Fruit fly (Drosophila melanogaster) whole organism, wandering third instar larva: Measurements from ENCODE around the gene Ance-3.

Experiments used
- CG32264 ChIP-seq: fragments of 200-800 bp; sonication (Bioruptor generic); optimal IDR thresholded peaks from 2 replicates; lab custom pipeline; 2016; ENCODE audit warnings: missing biosample characterization, missing genetic modification characterization
- CG9705 ChIP-seq: fragments of 200-800 bp; sonication (Bioruptor generic); optimal IDR thresholded peaks from 2 replicates; lab custom pipeline; 2018; ENCODE audit warnings: missing biosample characterization, mild to moderate bottlenecking, missing genetic modification characterization
- CrebA ChIP-seq: fragments of 200-800 bp; sonication (Bioruptor generic); optimal IDR thresholded peaks from 2 replicates; lab custom pipeline; 2016; ENCODE audit warnings: missing biosample characterization, mild to moderate bottlenecking, missing genetic modification characterization, borderline replicate concordance
- GATAd ChIP-seq: sonication (Bioruptor generic); optimal IDR thresholded peaks from 2 replicates; lab custom pipeline; 2016; ENCODE audit warnings: missing biosample characterization, missing genetic modification characterization
- Hnf4 ChIP-seq: fragments of 200-800 bp; sonication (Bioruptor generic); optimal IDR thresholded peaks from 2 replicates; lab custom pipeline; 2016; ENCODE audit warnings: missing biosample characterization, mild to moderate bottlenecking, missing genetic modification characterization
- Hr83 ChIP-seq: fragments of 200-300 bp; sonication (Bioruptor generic); optimal IDR thresholded peaks from 2 replicates; lab custom pipeline; 2016; ENCODE audit warnings: missing biosample characterization, mild to moderate bottlenecking, missing genetic modification characterization, moderate library complexity; ENCODE audit not compliant: poor library complexity, severe bottlenecking
- Jra ChIP-seq: sonication (Bioruptor generic); optimal IDR thresholded peaks from 2 replicates; lab custom pipeline; 2016; ENCODE audit warnings: missing biosample characterization, missing genetic modification characterization
- Mio ChIP-seq: sonication (Bioruptor generic); optimal IDR thresholded peaks from 2 replicates; lab custom pipeline; 2016; ENCODE audit warnings: missing biosample characterization, missing genetic modification characterization
- Myc ChIP-seq: fragments of >200 bp; optimal IDR thresholded peaks from 2 replicates; lab custom pipeline; 2017
- N ChIP-seq: fragments of >200 bp; optimal IDR thresholded peaks from 2 replicates; lab custom pipeline; 2018; ENCODE audit warnings: missing biosample characterization, missing external identifiers, missing genetic modification characterization
- OdsH ChIP-seq: fragments of 200-800 bp; sonication (Bioruptor generic); optimal IDR thresholded peaks from 2 replicates; lab custom pipeline; 2016; ENCODE audit warnings: missing biosample characterization, mild to moderate bottlenecking, missing genetic modification characterization
- Rel ChIP-seq, 2 experiments: fragments of 200-800 bp; sonication (Bioruptor generic) in 1 of 2; optimal IDR thresholded peaks; 2 replicates in 1 of 2; 3 replicates in 1 of 2; lab custom pipeline; 2016 to 2019; ENCODE audit warnings: mild to moderate bottlenecking in 2 of 2, missing biosample characterization in 2 of 2, missing genetic modification characterization in 2 of 2, moderate library complexity in 1 of 2
- Sp1 ChIP-seq: fragments of 200-800 bp; sonication (Bioruptor generic); optimal IDR thresholded peaks from 3 replicates; lab custom pipeline; 2019; ENCODE audit warnings: missing biosample characterization, mild to moderate bottlenecking, missing genetic modification characterization, moderate library complexity
- Vsx2 ChIP-seq: fragments of 200-300, 225-300 bp; sonication (Bioruptor generic); optimal IDR thresholded peaks from 2 replicates; lab custom pipeline; 2018; ENCODE audit warnings: missing biosample characterization, missing genetic modification characterization; ENCODE audit not compliant: partially characterized antibody
- br ChIP-seq: fragments of 200-800 bp; sonication (Bioruptor generic); optimal IDR thresholded peaks from 2 replicates; lab custom pipeline; 2016; ENCODE audit warnings: missing biosample characterization, missing genetic modification characterization
- brk ChIP-seq: fragments of 200-800 bp; sonication (Bioruptor generic); optimal IDR thresholded peaks from 2 replicates; lab custom pipeline; 2016; ENCODE audit warnings: missing biosample characterization, mild to moderate bottlenecking, missing genetic modification characterization
- dmrt93B ChIP-seq: fragments of 200-800 bp; sonication (Bioruptor generic); optimal IDR thresholded peaks from 2 replicates; lab custom pipeline; 2018; ENCODE audit warnings: missing biosample characterization, mild to moderate bottlenecking, missing genetic modification characterization
- dsf ChIP-seq: sonication (Bioruptor generic); optimal IDR thresholded peaks from 2 replicates; lab custom pipeline; 2016; ENCODE audit warnings: missing biosample characterization, missing genetic modification characterization, borderline replicate concordance
- foxo ChIP-seq, 2 experiments: fragments of 200-800 bp; sonication (Bioruptor generic); optimal IDR thresholded peaks; 2 replicates in 1 of 2; 3 replicates in 1 of 2; lab custom pipeline; 2016 to 2017; ENCODE audit warnings: missing biosample characterization in 2 of 2, missing genetic modification characterization in 2 of 2
- fru ChIP-seq: fragments of 200-800 bp; sonication (Bioruptor generic); optimal IDR thresholded peaks from 3 replicates; lab custom pipeline; 2016; ENCODE audit warnings: missing biosample characterization, mild to moderate bottlenecking, missing genetic modification characterization
- lola ChIP-seq: fragments of >200 bp; optimal IDR thresholded peaks from 2 replicates; lab custom pipeline; 2017; ENCODE audit warnings: missing biosample characterization, missing genetic modification characterization
- psq ChIP-seq: fragments of 200-800 bp; sonication (Bioruptor generic); optimal IDR thresholded peaks from 3 replicates; lab custom pipeline; 2017; ENCODE audit warnings: missing biosample characterization, mild to moderate bottlenecking, missing genetic modification characterization, moderate library complexity
- rgr ChIP-seq: fragments of 200-800 bp; sonication (Bioruptor generic); optimal IDR thresholded peaks from 3 replicates; lab custom pipeline; 2016; ENCODE audit warnings: missing biosample characterization, mild to moderate bottlenecking, missing genetic modification characterization
- sv ChIP-seq: fragments of 200-800 bp; sonication (Bioruptor generic); optimal IDR thresholded peaks from 3 replicates; lab custom pipeline; 2016; ENCODE audit warnings: missing biosample characterization, missing genetic modification characterization
- tai ChIP-seq: sonication (Bioruptor generic); optimal IDR thresholded peaks from 2 replicates; lab custom pipeline; 2016; ENCODE audit warnings: missing biosample characterization, missing genetic modification characterization
- usp ChIP-seq: fragments of >200 bp; optimal IDR thresholded peaks from 2 replicates; lab custom pipeline; 2017; ENCODE audit warnings: missing biosample characterization, missing genetic modification characterization
- woc ChIP-seq: sonication (Bioruptor generic); optimal IDR thresholded peaks from 2 replicates; lab custom pipeline; 2016; ENCODE audit warnings: missing biosample characterization, mild to moderate bottlenecking, missing genetic modification characterization

Gene Ance-3

DNA sequence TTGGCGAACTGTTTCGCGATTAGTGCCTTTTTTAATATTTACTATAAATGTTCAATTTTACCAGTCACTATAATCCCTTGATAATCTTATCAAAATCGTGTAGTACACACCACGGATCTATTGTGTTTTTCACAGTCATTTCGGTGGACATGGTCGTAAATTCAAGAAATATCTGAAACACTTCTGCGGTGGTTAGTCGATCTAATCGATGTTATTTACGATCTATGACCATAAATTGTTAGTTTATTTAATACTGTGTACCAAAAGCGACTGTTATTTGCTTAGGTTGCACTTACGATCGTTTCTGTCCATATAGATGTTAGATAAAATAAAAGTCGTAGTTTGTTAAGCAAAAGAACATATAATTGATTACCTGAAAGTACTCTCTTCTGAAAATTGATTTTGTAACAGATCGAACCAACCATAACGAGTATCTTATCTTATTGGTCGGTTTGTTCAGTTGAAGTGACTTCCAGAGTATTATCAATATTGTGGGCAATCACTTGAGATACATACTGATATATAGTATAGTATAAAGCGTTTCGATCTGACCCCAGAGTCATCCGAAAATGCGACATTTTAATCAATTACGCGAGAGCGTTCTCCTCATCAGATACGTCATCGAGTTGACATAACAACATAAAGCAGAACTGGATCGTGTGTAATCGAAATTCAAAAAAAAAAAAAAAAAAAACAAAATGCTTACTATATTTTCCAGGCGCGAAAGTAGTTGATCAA lies 8.5 kb upstream of the Ance-3 start:
- TF ChIP-seq GATAd (GFP tag; lab: Kevin White, UChicago) = no peak
- no peak for TF ChIP-seq Hr83 (GFP tag; lab: Kevin White, UChicago)
- TF ChIP-seq Sp1 (GFP tag; lab: Kevin White, UChicago) = no peak
- TF ChIP-seq lola (GFP tag; lab: Kevin White, UChicago) = no peak
- TF ChIP-seq rgr = no peak
- no peak for TF ChIP-seq dmrt93B
- TF ChIP-seq N = no peak
- TF ChIP-seq, all 38 proteins: peak for 0

DNA sequence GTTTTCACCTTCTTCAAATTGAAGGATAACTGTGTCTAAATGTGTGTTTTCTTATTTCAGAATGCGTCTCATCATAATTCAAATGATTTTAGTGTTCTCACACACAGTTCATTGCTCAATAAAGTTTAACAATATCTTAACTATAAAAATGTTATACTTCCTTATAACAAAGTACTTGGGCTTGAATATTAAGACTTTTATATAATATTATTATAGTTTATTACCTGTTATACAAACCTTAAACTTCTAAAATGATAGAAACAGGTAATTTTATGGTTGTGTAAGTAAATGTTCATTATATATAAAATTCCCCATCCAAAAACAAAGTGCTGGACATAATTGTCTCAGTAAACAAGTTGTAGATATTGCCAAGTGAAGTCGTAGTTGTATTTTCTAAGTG lies 5.5 kb upstream of the Ance-3 start, which contains the start of gene Ance-2:
TSS of gene Ance-2 (plus strand) at position 301 of the 400 bp plus-strand sequence.
- TF ChIP-seq Hnf4 (GFP tag; lab: Kevin White, UChicago) (no peak), dmrt93B (no peak), Rel (GFP tag; optimal IDR thresholded peaks at IDR 0.05; lab: Kevin White, UChicago) (no peak), Rel (tag; optimal IDR thresholded peaks at IDR 0.05; lab: Kevin White, UChicago) (no peak)

DNA sequence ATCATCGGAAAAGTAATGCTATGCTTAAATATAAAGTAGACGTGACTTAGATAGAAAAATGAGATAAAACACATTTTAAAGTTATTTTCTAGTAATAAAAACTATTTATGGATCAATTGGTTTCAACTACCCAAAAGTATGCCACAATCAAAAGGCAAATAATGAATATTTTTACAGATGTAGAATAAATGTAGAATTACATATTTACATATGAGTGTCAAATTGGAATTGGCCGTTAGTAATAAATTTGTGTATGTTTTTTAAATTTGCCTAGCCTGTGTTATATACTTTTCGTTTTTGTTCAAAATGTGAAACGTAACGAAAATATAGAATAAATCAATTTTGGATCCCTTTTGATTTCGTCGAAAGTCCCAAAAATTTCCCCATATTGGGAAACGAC lies 2.7 kb upstream of the Ance-3 start, which contains the start of gene Acyp:
TSS of gene Acyp (plus strand) at position 301 of the 400 bp plus-strand sequence.
- TF ChIP-seq CG9705 (GFP tag; lab: Kevin White, UChicago) (no peak), Myc (lab: Kevin White, UChicago) (peak; percentile 27), brk (no peak), CrebA (no peak)
- TF ChIP-seq, all 38 proteins: peak for 1

DNA sequence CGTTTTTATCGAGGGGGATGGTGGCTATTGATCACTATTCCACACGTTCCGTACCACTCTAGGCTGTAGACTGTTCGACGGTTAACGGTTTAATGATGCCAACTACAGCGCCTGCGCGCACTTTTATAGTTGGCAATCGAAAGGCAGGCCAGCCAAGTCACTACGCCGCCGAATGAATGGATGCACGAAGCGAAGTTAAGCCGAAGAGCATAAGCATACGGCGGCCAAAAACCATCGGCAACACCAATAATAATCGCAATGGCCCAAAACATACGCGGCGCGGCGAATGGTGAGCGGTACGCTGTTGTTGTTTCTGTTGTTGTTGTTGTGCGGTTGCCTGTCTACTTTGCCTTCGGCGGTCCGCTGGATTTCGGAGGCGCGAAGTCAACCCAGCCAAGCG lies 8.9 kb downstream of the Ance-3 start, which contains the start of gene Vajk1:
TSS of gene Vajk1 (minus strand) at position 101 of the 400 bp plus-strand sequence.
- no peak for TF ChIP-seq dsf (GFP tag; lab: Kevin White, UChicago)
- no peak for TF ChIP-seq Vsx2 (GFP tag; lab: Kevin White, UChicago)
- TF ChIP-seq Rel (GFP tag; optimal IDR thresholded peaks at IDR 0.05; lab: Kevin White, UChicago) = no peak
- no peak for TF ChIP-seq Rel (tag; optimal IDR thresholded peaks at IDR 0.05; lab: Kevin White, UChicago)

DNA sequence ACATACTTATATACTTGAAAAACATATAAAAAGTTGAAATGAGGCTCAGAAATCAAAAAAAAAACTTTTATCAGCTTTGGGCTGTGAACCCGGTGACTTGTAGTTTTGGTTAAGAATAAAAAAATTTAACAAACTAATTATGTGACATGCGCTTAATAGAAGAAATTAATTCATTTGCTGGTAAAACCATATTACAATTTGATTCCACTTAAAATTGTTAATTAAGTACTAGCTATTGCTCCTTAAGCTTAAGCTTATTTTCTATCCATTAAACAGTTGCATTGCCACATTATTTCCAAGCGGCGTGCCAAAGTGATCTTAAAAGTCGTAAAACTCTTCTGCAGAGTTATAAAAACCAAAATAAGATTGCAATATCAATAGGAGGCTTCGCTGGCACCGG lies 9.5 kb downstream of the Ance-3 start:
- TF ChIP-seq woc (GFP tag; lab: Kevin White, UChicago) (peak; percentile 29), Hnf4 (GFP tag; lab: Kevin White, UChicago) (no peak)

DNA sequence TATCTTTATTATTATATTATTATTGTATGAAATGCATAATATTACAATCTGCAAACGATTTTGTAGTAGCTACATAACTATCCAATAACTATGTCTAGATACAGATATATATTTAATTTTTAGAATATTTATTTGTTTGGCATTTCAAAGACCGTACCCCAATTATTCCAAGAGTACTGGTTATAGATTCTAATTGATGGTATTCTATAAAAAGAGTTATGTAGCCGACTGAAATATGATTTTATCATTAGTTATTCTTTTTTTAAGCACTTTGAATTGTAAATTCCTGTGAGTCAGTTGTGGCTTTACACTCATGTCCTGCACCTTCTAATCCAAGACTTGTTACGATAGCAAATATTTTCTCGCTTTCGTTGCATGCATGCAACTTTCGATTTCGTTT lies 11.2 kb downstream of the Ance-3 start:
- no peak for TF ChIP-seq Myc (lab: Kevin White, UChicago)
- no peak for TF ChIP-seq Jra (GFP tag; lab: Kevin White, UChicago)
- no peak for TF ChIP-seq CG32264
- TF ChIP-seq Vsx2 (GFP tag; lab: Kevin White, UChicago) = no peak
- no peak for TF ChIP-seq GATAd (GFP tag; lab: Kevin White, UChicago)

DNA sequence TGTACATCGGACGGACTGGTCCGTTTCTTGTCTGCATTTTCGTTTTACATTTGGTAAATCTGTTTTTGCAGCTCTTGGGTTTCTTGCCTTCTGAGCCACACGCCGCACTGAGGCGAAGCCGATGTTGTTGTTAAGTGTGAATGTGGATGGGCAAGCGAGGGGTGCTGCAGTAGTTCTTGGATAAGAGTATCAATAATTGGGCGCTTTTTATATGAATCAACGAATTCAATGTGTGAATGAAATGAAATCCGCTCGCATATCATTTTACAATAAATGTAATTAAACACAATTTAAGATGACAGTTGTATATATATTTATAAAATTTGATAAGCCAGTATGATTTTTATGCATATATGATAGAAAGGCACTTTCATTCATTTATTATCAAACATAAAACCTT lies 13.9 kb downstream of the Ance-3 start:
- TF ChIP-seq fru (GFP tag; lab: Kevin White, UChicago) = no peak

DNA sequence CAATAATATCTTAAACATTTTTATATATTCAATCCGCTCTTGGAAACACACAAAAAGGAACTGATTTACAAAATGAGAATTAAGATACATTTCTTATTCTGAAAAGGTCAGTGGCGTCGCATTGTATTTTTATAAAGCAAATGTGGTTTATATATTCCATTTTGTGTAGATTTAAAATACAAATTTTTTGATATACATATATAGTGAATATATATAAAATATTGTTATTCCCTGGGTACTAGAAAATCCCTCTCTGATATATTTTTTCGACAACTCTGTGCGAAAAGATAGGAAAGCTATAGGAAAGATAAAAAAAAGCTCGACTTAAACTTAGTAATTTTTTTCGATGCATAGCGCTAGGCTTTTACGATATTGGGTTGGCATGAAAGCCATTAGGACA lies 16.8 kb downstream of the Ance-3 start, which contains the start of gene CG42711:
TSS of gene CG42711 (minus strand) at position 45 of the 400 bp plus-strand sequence.
- TF ChIP-seq CG9705 (GFP tag; lab: Kevin White, UChicago) = no peak
- TF ChIP-seq Vsx2 (GFP tag; lab: Kevin White, UChicago) = no peak
- TF ChIP-seq dmrt93B = no peak
- TF ChIP-seq rgr = no peak
- TF ChIP-seq Rel (GFP tag; optimal IDR thresholded peaks at IDR 0.05; lab: Kevin White, UChicago) = no peak
- TF ChIP-seq Rel (tag; optimal IDR thresholded peaks at IDR 0.05; lab: Kevin White, UChicago) = no peak
- no peak for TF ChIP-seq N
- no peak for TF ChIP-seq Hnf4 (GFP tag; lab: Kevin White, UChicago)
- no peak for TF ChIP-seq psq (GFP tag; lab: Kevin White, UChicago)
- TF ChIP-seq Mio = no peak
- TF ChIP-seq usp (GFP tag; lab: Kevin White, UChicago) = no peak
- TF ChIP-seq CG32264 = no peak
- no peak for TF ChIP-seq tai (GFP tag; lab: Kevin White, UChicago)
- TF ChIP-seq OdsH (GFP tag; lab: Kevin White, UChicago) = no peak
- TF ChIP-seq sv (GFP tag; lab: Kevin White, UChicago) = no peak
- TF ChIP-seq foxo (GFP tag; optimal IDR thresholded peaks at IDR 0.05; lab: Kevin White, UChicago) = no peak
- TF ChIP-seq br (GFP tag; lab: Kevin White, UChicago) = no peak
- no peak for TF ChIP-seq Hr83 (GFP tag; lab: Kevin White, UChicago)
